Worm (Caenorhabditis elegans) whole organism, L1 larva: Measurements from ENCODE around the gene pkhm-2.

Source experiments
- alr-1 ChIP-seq: fragments of 200-800 bp; sonication (Bioruptor generic); optimal IDR thresholded peaks from 2 replicates; lab custom pipeline; 2018; ENCODE audit warnings: borderline replicate concordance, mild to moderate bottlenecking, missing genetic modification characterization, missing compliant biosample characterization
- blmp-1 ChIP-seq: fragments of 150-350 bp; optimal IDR thresholded peaks from 2 replicates; lab custom pipeline; 2014; ENCODE audit warnings: missing biosample characterization, missing genetic modification characterization
- ceh-8 ChIP-seq: fragments of 200-800 bp; sonication (Bioruptor generic); optimal IDR thresholded peaks from 2 replicates; lab custom pipeline; 2018; ENCODE audit warnings: mild to moderate bottlenecking, missing genetic modification characterization, moderate library complexity, missing compliant biosample characterization
- ceh-82 ChIP-seq, 3 experiments: fragments of 150-350 bp in 1 of 3; sonication (generic microtip) in 2 of 3; optimal IDR thresholded peaks; 2 replicates each; lab custom pipeline; 2014 to 2017; ENCODE audit warnings: missing biosample characterization in 3 of 3, missing genetic modification characterization in 3 of 3
- egl-27 ChIP-seq, 2 experiments: fragments of 150-350 bp in 1 of 2; sonication (generic microtip); optimal IDR thresholded peaks; 3 replicates each; lab custom pipeline; 2017 to 2018; ENCODE audit warnings: missing biosample characterization in 2 of 2, missing genetic modification characterization in 2 of 2, missing genetic modification reagents in 2 of 2
- elt-3 ChIP-seq, 6 experiments: fragments of 150-350 bp in 1 of 6; sonication (generic microtip); optimal IDR thresholded peaks; 2 replicates each; lab custom pipeline; 2017 to 2018; ENCODE audit warnings: missing biosample characterization in 6 of 6, missing genetic modification characterization in 6 of 6, inconsistent platforms in 1 of 6
- lin-13 ChIP-seq: fragments of 150-350 bp; optimal IDR thresholded peaks from 2 replicates; lab custom pipeline; 2014; ENCODE audit warnings: missing biosample characterization, missing genetic modification reagents, missing genetic modification characterization
- lin-39 ChIP-seq: fragments of 150-350 bp; optimal IDR thresholded peaks from 2 replicates; lab custom pipeline; 2014; ENCODE audit warnings: missing biosample characterization, missing genetic modification reagents, missing genetic modification characterization
- nhr-12 ChIP-seq: sonication (generic microtip); optimal IDR thresholded peaks from 2 replicates; lab custom pipeline; 2017; ENCODE audit warnings: missing biosample characterization, missing genetic modification characterization
- nhr-47 ChIP-seq: sonication (generic microtip); optimal IDR thresholded peaks from 2 replicates; lab custom pipeline; 2016; ENCODE audit warnings: mild to moderate bottlenecking, missing genetic modification characterization, moderate library complexity, missing compliant biosample characterization
- pqm-1 ChIP-seq: sonication (generic microtip); optimal IDR thresholded peaks from 3 replicates; lab custom pipeline; 2017; ENCODE audit warnings: missing biosample characterization, missing genetic modification characterization
- ztf-11 ChIP-seq, 2 experiments: sonication (generic microtip); optimal IDR thresholded peaks; 2 replicates each; lab custom pipeline; 2016 to 2017; ENCODE audit warnings: missing genetic modification characterization in 2 of 2, missing biosample characterization in 1 of 2, missing compliant biosample characterization in 1 of 2

- TF ChIP-seq lin-39 (tag; lab: Kevin White, UChicago) (no peak), ceh-8 (GFP tag; lab: Kevin White, UChicago) (no peak), ztf-11 (tag; optimal IDR thresholded peaks at IDR 0.05; lab: Kevin White, UChicago) (no peak), alr-1 (tag; lab: Kevin White, UChicago) (no peak), nhr-12 (tag; lab: Kevin White, UChicago) (no peak), elt-3 (tag; optimal IDR thresholded peaks at IDR 0.05; lab: Kevin White, UChicago) (no peak), pqm-1 (tag; lab: Kevin White, UChicago) (no peak), ceh-82 (tag; optimal IDR thresholded peaks at IDR 0.05; lab: Kevin White, UChicago) (no peak), egl-27 (tag; optimal IDR thresholded peaks at IDR 0.05; lab: Kevin White, UChicago) (no peak), lin-13 (GFP tag; lab: Kevin White, UChicago) (no peak), nhr-47 (tag; lab: Kevin White, UChicago) (no peak), blmp-1 (tag; lab: Kevin White, UChicago) (no peak)
Measured at ce11 chrX:15200146-15200545, 18.9 kb upstream of the pkhm-2 start.
